Fruit fly (Drosophila melanogaster) S2 (cell line): ENCODE results near the gene CG12880.

Source experiments
- CG8478 ChIP-seq: fragments of >200 bp; optimal IDR thresholded peaks from 2 replicates; lab custom pipeline; 2018
- CTCF ChIP-seq, 2 experiments: fragments of >200 bp; optimal IDR thresholded peaks; 2 replicates each; lab custom pipeline; 2018

- TF ChIP-seq CG8478 (lab: Kevin White, UChicago) (no peak), CTCF (optimal IDR thresholded peaks at IDR 0.05; lab: Kevin White, UChicago) (no peak)
Observed at dm6 chr3R:27661389-27661788, 24.4 kb upstream of the CG12880 start.
